Worm (Caenorhabditis elegans): ENCODE data around the gene math-45.

DNA sequence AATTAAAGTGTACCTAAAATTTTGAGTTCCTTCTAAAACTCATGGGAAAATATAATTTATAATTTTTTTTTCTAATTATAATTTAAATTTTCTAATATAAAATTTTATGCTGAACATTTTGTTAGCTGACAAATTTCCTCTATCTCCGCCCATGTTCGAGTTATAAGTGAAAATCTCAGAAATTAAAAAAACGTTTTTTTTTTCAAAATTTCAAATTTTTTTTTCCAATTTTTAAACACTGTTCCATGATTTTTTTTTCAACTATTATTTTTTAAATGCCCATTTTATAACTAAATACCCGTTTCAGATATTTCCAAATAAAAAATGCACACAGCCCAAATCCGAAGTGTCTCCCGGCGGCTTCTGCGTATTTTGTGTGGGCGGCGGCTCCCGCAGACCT lies 1.7 kb upstream of the math-45 start, which contains the start of gene Y51H7BR.8:
- no peak for TF ChIP-seq nhr-28 (tag; optimal IDR thresholded peaks at IDR 0.05)
- no peak for TF ChIP-seq lin-13 (GFP tag; optimal IDR thresholded peaks at IDR 0.05)
- TF ChIP-seq C34B4.2 (tag; optimal IDR thresholded peaks at IDR 0.05) = no peak
- no peak for TF ChIP-seq nhr-77 (tag; optimal IDR thresholded peaks at IDR 0.05)
- no peak for TF ChIP-seq lin-15B (tag; optimal IDR thresholded peaks at IDR 0.05)
- TF ChIP-seq unc-130 (tag; optimal IDR thresholded peaks at IDR 0.05) = no peak
